Worm (Caenorhabditis elegans) whole organism, midembryonic: ENCODE results near the gene kin-2.

Experiments used
- T22C8.4 ChIP-seq: fragments of 200-800 bp; sonication (Bioruptor generic); IDR thresholded peaks from 2 replicates; pipeline ENCODE4 v1.3.6; 2022; ENCODE audit warnings: missing genetic modification characterization, missing compliant biosample characterization
- cog-1 ChIP-seq: sonication (generic microtip); optimal IDR thresholded peaks from 2 replicates; lab custom pipeline; 2016; ENCODE audit warnings: missing genetic modification characterization, missing compliant biosample characterization
- flt-1 ChIP-seq: fragments of 200-800 bp; sonication (Bioruptor generic); IDR thresholded peaks from 2 replicates; pipeline ENCODE4 v1.3.6; 2022; ENCODE audit warnings: missing genetic modification characterization, missing compliant biosample characterization
- klf-2 ChIP-seq: fragments of 200-800 bp; sonication (Bioruptor generic); conservative IDR thresholded peaks from 2 replicates; pipeline ENCODE4 v1.3.6; 2022; ENCODE audit warnings: missing genetic modification reagents, missing genetic modification characterization, missing compliant biosample characterization
- ref-1 ChIP-seq: fragments of 200-800 bp; sonication (Bioruptor generic); conservative IDR thresholded peaks from 2 replicates; pipeline ENCODE4 v1.3.6; 2022; ENCODE audit warnings: missing genetic modification reagents, missing genetic modification characterization, missing compliant biosample characterization
- tab-1 ChIP-seq: fragments of 200-800 bp; sonication (Bioruptor generic); IDR thresholded peaks from 2 replicates; pipeline ENCODE4 v1.3.6; 2022; ENCODE audit warnings: missing genetic modification characterization, missing compliant biosample characterization
- ztf-23 ChIP-seq: fragments of 200-800 bp; sonication (Bioruptor generic); IDR thresholded peaks from 2 replicates; pipeline ENCODE4 v1.3.6; 2022; ENCODE audit warnings: missing genetic modification reagents, missing genetic modification characterization, missing compliant biosample characterization
- ztf-29 ChIP-seq: fragments of 200-800 bp; sonication (Bioruptor generic); IDR thresholded peaks from 2 replicates; pipeline ENCODE4 v1.3.6; 2022; ENCODE audit warnings: missing genetic modification reagents, missing genetic modification characterization, missing compliant biosample characterization

- no peak for TF ChIP-seq ref-1
- TF ChIP-seq tab-1 (GFP tag; lab: Robert Waterston, UW): no peak
- TF ChIP-seq T22C8.4 (GFP tag; lab: Robert Waterston, UW): no peak
- TF ChIP-seq flt-1 (GFP tag; lab: Robert Waterston, UW): no peak
- no peak for TF ChIP-seq cog-1 (tag; lab: Kevin White, UChicago)
- TF ChIP-seq ztf-23 (GFP tag; lab: Robert Waterston, UW): no peak
- no peak for TF ChIP-seq klf-2 (GFP tag; lab: Robert Waterston, UW)
- no peak for TF ChIP-seq ztf-29 (GFP tag; lab: Robert Waterston, UW)
Measured at ce11 chrX:5975228-5975627, 2.4 kb downstream of the kin-2 start.
